Worm (Caenorhabditis elegans): ENCODE results near the gene srh-112.

DNA sequence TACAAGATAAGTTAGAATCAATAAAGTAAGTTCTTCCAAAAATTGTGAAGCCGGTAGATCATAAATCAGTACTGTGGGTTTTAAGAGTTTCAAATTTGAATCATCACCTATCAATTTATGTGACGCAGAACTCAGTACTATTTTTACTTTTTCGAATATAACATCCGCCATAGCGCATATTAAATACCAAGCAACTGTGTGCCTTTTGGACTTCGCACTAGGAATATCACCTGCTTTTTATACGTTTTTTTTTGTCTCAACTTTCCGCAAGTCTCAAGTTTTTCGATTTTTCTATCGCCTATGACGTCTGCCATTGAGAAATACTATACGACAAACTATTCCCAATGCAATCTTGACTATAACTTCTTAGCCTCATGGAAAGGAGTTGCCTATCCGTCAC, 13.3 kb downstream of the srh-112 start, which contains the start of gene srh-113:
- TF ChIP-seq lin-39 (tag; optimal IDR thresholded peaks at IDR 0.05) = no peak
- TF ChIP-seq spr-1 (tag; optimal IDR thresholded peaks at IDR 0.05) = no peak
- TF ChIP-seq jun-1 (tag; optimal IDR thresholded peaks at IDR 0.05) = no peak
- TF ChIP-seq nhr-11 (tag; optimal IDR thresholded peaks at IDR 0.05) = no peak
